Fruit fly (Drosophila melanogaster) whole organism, wandering third instar larva: ENCODE data around the gene CG16820.

Source experiments
- Abd-B ChIP-seq: fragments of >200 bp; optimal IDR thresholded peaks from 2 replicates; lab custom pipeline; 2017; ENCODE audit warnings: missing biosample characterization, missing genetic modification characterization
- Rel ChIP-seq, 2 experiments: fragments of 200-800 bp; sonication (Bioruptor generic) in 1 of 2; optimal IDR thresholded peaks; 2 replicates in 1 of 2; 3 replicates in 1 of 2; lab custom pipeline; 2016 to 2019; ENCODE audit warnings: mild to moderate bottlenecking in 2 of 2, missing biosample characterization in 2 of 2, missing genetic modification characterization in 2 of 2, moderate library complexity in 1 of 2
- dsf ChIP-seq: sonication (Bioruptor generic); optimal IDR thresholded peaks from 2 replicates; lab custom pipeline; 2016; ENCODE audit warnings: missing biosample characterization, missing genetic modification characterization, borderline replicate concordance
- foxo ChIP-seq, 2 experiments: fragments of 200-800 bp; sonication (Bioruptor generic); optimal IDR thresholded peaks; 2 replicates in 1 of 2; 3 replicates in 1 of 2; lab custom pipeline; 2016 to 2017; ENCODE audit warnings: missing biosample characterization in 2 of 2, missing genetic modification characterization in 2 of 2
- h ChIP-seq: fragments of 200-800 bp; sonication (Bioruptor generic); optimal IDR thresholded peaks from 3 replicates; lab custom pipeline; 2016; ENCODE audit warnings: missing biosample characterization, mild to moderate bottlenecking, missing genetic modification characterization
- jim ChIP-seq: fragments of 175-275, 200-325 bp; sonication (Bioruptor generic); optimal IDR thresholded peaks from 2 replicates; lab custom pipeline; 2016; ENCODE audit warnings: missing biosample characterization, mild to moderate bottlenecking, missing genetic modification characterization
- pan ChIP-seq: fragments of >200 bp; optimal IDR thresholded peaks from 2 replicates; lab custom pipeline; 2017
- psq ChIP-seq: fragments of 200-800 bp; sonication (Bioruptor generic); optimal IDR thresholded peaks from 3 replicates; lab custom pipeline; 2017; ENCODE audit warnings: missing biosample characterization, mild to moderate bottlenecking, missing genetic modification characterization, moderate library complexity

DNA sequence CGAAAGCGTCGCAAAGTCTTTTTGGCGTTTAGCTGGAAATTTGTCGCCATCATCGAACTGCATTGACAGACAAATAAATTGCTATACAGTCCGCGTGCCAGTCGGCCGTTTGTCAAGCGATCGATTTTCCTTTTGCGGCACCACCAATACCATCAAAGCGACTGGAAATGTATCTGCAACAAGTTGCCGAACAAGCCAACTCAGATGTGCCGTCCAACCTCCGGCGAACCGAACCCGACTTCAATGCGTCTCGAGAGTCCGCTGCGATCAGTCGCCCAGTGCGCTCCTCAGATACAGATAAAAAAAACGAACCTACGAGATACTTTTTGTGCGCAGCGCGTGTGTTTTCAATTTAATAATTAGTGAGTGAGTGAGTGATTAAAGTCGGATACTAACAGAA lies 20.6 kb downstream of the CG16820 start:
- TF ChIP-seq pan: no peak
- no peak for TF ChIP-seq jim (GFP tag; lab: Kevin White, UChicago)
- no peak for TF ChIP-seq Rel (GFP tag; optimal IDR thresholded peaks at IDR 0.05; lab: Kevin White, UChicago)
- no peak for TF ChIP-seq Rel (tag; optimal IDR thresholded peaks at IDR 0.05; lab: Kevin White, UChicago)
- TF ChIP-seq psq (GFP tag; lab: Kevin White, UChicago): no peak
- TF ChIP-seq dsf (GFP tag; lab: Kevin White, UChicago): no peak
- no peak for TF ChIP-seq Abd-B
- no peak for TF ChIP-seq h (GFP tag; lab: Kevin White, UChicago)
- TF ChIP-seq foxo (GFP tag; optimal IDR thresholded peaks at IDR 0.05; lab: Kevin White, UChicago): no peak
